Fruit fly (Drosophila melanogaster) whole organism, embryonic: ENCODE measurements around the gene Ae2.

Experiments used
- Antp ChIP-seq: fragments of 200-800 bp; sonication (Bioruptor generic); optimal IDR thresholded peaks from 3 replicates; lab custom pipeline; 2016; ENCODE audit warnings: missing biosample characterization, missing genetic modification characterization
- CG10147 ChIP-seq: fragments of 200-800 bp; sonication (Bioruptor generic); optimal IDR thresholded peaks from 2 replicates; lab custom pipeline; 2019; ENCODE audit warnings: missing biosample characterization, mild to moderate bottlenecking, missing genetic modification characterization, moderate library complexity
- CG11695 ChIP-seq: fragments of 200-800 bp; sonication (Bioruptor generic); IDR thresholded peaks from 3 replicates; pipeline ENCODE4 v1.3.6; 2022; ENCODE audit warnings: missing biosample characterization, missing genetic modification characterization
- CG11723 ChIP-seq: fragments of 200-800 bp; sonication (Bioruptor generic); optimal IDR thresholded peaks from 2 replicates; lab custom pipeline; 2017; ENCODE audit warnings: missing biosample characterization, mild to moderate bottlenecking, missing genetic modification characterization
- CG12236 ChIP-seq: fragments of 200-800 bp; sonication (Bioruptor generic); optimal IDR thresholded peaks from 2 replicates; lab custom pipeline; 2016; ENCODE audit warnings: missing biosample characterization, missing genetic modification characterization
- CG1233 ChIP-seq: fragments of 200-800 bp; sonication (Bioruptor generic); optimal IDR thresholded peaks from 4 replicates; lab custom pipeline; 2018; ENCODE audit warnings: missing biosample characterization, mild to moderate bottlenecking, missing genetic modification characterization
- CG14050 ChIP-seq: fragments of 200-800 bp; sonication (Bioruptor generic); IDR thresholded peaks from 3 replicates; pipeline ENCODE4 v1.3.6; 2022; ENCODE audit warnings: missing biosample characterization, missing genetic modification characterization
- CG14710 ChIP-seq: fragments of 200-800 bp; sonication (Bioruptor generic); optimal IDR thresholded peaks from 3 replicates; lab custom pipeline; 2019; ENCODE audit warnings: missing biosample characterization, mild to moderate bottlenecking, missing genetic modification characterization, moderate library complexity
- CG15601 ChIP-seq: fragments of 200-800 bp; sonication (Bioruptor generic); optimal IDR thresholded peaks from 3 replicates; lab custom pipeline; 2019; ENCODE audit warnings: missing biosample characterization, mild to moderate bottlenecking, missing genetic modification characterization, moderate library complexity
- CG18599 ChIP-seq: fragments of 200-800 bp; sonication (Bioruptor generic); optimal IDR thresholded peaks from 3 replicates; lab custom pipeline; 2017; ENCODE audit warnings: missing biosample characterization, missing genetic modification characterization, mild to moderate bottlenecking, moderate library complexity, missing genetic modification reagents
- CG2120 ChIP-seq: fragments of 200-800 bp; sonication (Bioruptor generic); optimal IDR thresholded peaks from 3 replicates; lab custom pipeline; 2016; ENCODE audit warnings: missing biosample characterization, missing genetic modification characterization
- CG2875 ChIP-seq: fragments of 200-800 bp; sonication (Bioruptor generic); optimal IDR thresholded peaks from 2 replicates; lab custom pipeline; 2017; ENCODE audit warnings: missing biosample characterization, mild to moderate bottlenecking, missing genetic modification characterization, missing genetic modification reagents
- CG4617 ChIP-seq: fragments of 200-800 bp; sonication (Bioruptor generic); optimal IDR thresholded peaks from 3 replicates; lab custom pipeline; 2016; ENCODE audit warnings: missing biosample characterization, missing genetic modification characterization, borderline replicate concordance
- CG4730 ChIP-seq: fragments of 200-800 bp; sonication (Bioruptor generic); IDR thresholded peaks from 2 replicates; pipeline ENCODE4 v1.3.6; 2022; ENCODE audit warnings: missing biosample characterization, missing genetic modification characterization
- CG7556 ChIP-seq: fragments of 200-800 bp; sonication (Bioruptor generic); optimal IDR thresholded peaks from 2 replicates; lab custom pipeline; 2017; ENCODE audit warnings: missing biosample characterization, mild to moderate bottlenecking, missing genetic modification characterization
- CG7928 ChIP-seq: fragments of 200-800 bp; sonication (Bioruptor generic); optimal IDR thresholded peaks from 2 replicates; lab custom pipeline; 2017; ENCODE audit warnings: missing biosample characterization, mild to moderate bottlenecking, missing genetic modification characterization
- CG8388 ChIP-seq: fragments of 200-800 bp; sonication (Bioruptor generic); optimal IDR thresholded peaks from 2 replicates; lab custom pipeline; 2019; ENCODE audit warnings: missing biosample characterization, mild to moderate bottlenecking, missing genetic modification characterization, moderate library complexity
- CG8478 ChIP-seq: fragments of >200 bp; optimal IDR thresholded peaks from 2 replicates; lab custom pipeline; 2018
- CG8944 ChIP-seq: fragments of 200-800 bp; sonication (Bioruptor generic); optimal IDR thresholded peaks from 3 replicates; lab custom pipeline; 2016; ENCODE audit warnings: missing biosample characterization, missing genetic modification characterization
- CG9817 ChIP-seq: fragments of 200-800 bp; sonication (Bioruptor generic); optimal IDR thresholded peaks from 2 replicates; lab custom pipeline; 2018; ENCODE audit warnings: missing biosample characterization, mild to moderate bottlenecking, missing genetic modification characterization, moderate library complexity
- Dek ChIP-seq: fragments of 200-800 bp; sonication (Bioruptor generic); optimal IDR thresholded peaks from 3 replicates; lab custom pipeline; 2019; ENCODE audit warnings: missing biosample characterization, mild to moderate bottlenecking, missing genetic modification characterization, moderate library complexity
- Dip2 ChIP-seq: fragments of 200-800 bp; sonication (Bioruptor generic); IDR thresholded peaks from 2 replicates; pipeline ENCODE4 v1.3.6; 2022; ENCODE audit warnings: missing biosample characterization, missing genetic modification characterization
- Doc2 ChIP-seq: fragments of 200-800 bp; sonication (Bioruptor generic); IDR thresholded peaks from 2 replicates; pipeline ENCODE4 v1.3.6; 2022; ENCODE audit warnings: missing biosample characterization, missing genetic modification characterization
- Doc3 ChIP-seq: fragments of 200-800 bp; sonication (Bioruptor generic); IDR thresholded peaks from 3 replicates; pipeline ENCODE4 v1.3.6; 2022; ENCODE audit warnings: missing biosample characterization, missing genetic modification characterization; ENCODE audit not compliant: partially characterized antibody
- Drgx ChIP-seq: fragments of 200-800 bp; sonication (Bioruptor generic); IDR thresholded peaks from 2 replicates; pipeline ENCODE4 v1.3.6; 2022; ENCODE audit warnings: missing biosample characterization, missing genetic modification characterization
- Gsc ChIP-seq: fragments of 200-800 bp; sonication (Bioruptor generic); IDR thresholded peaks from 2 replicates; pipeline ENCODE4 v1.3.6; 2022; ENCODE audit warnings: missing biosample characterization, missing genetic modification characterization
- Kr ChIP-seq: fragments of 200-800 bp; sonication (Bioruptor generic); optimal IDR thresholded peaks from 2 replicates; lab custom pipeline; 2017; ENCODE audit warnings: missing biosample characterization, mild to moderate bottlenecking, missing genetic modification characterization
- Max ChIP-seq: fragments of 200-800 bp; sonication (Bioruptor generic); optimal IDR thresholded peaks from 2 replicates; lab custom pipeline; 2016; ENCODE audit warnings: missing biosample characterization, mild to moderate bottlenecking, missing genetic modification characterization
- Mrtf ChIP-seq: fragments of 200-800 bp; sonication (Bioruptor generic); IDR thresholded peaks from 3 replicates; pipeline ENCODE4 v1.3.6; 2022; ENCODE audit warnings: missing biosample characterization, missing genetic modification characterization
- abd-A ChIP-seq: fragments of 200-800 bp; sonication (Bioruptor generic); optimal IDR thresholded peaks from 3 replicates; lab custom pipeline; 2019; ENCODE audit warnings: missing biosample characterization, mild to moderate bottlenecking, missing genetic modification characterization, moderate library complexity
- ara ChIP-seq: fragments of 200-800 bp; sonication (Bioruptor generic); IDR thresholded peaks from 2 replicates; pipeline ENCODE4 v1.3.6; 2022; ENCODE audit warnings: missing biosample characterization, missing genetic modification characterization
- br ChIP-seq: fragments of >200 bp; optimal IDR thresholded peaks from 2 replicates; lab custom pipeline; 2017
- bsh ChIP-seq, 2 experiments: fragments of 200-800 bp; sonication (Bioruptor generic); optimal IDR thresholded peaks; 2 replicates each; lab custom pipeline; 2017 to 2018; ENCODE audit warnings: mild to moderate bottlenecking in 2 of 2, missing biosample characterization in 2 of 2, missing genetic modification characterization in 2 of 2, moderate library complexity in 1 of 2
- cas ChIP-seq: fragments of 200-800 bp; sonication (Bioruptor generic); IDR thresholded peaks from 2 replicates; pipeline ENCODE4 v1.3.6; 2022; ENCODE audit warnings: missing biosample characterization, missing genetic modification characterization
- exex ChIP-seq: fragments of 200-800 bp; sonication (Bioruptor generic); optimal IDR thresholded peaks from 4 replicates; lab custom pipeline; 2018; ENCODE audit warnings: missing biosample characterization, mild to moderate bottlenecking, missing genetic modification characterization, moderate library complexity
- fd102C ChIP-seq: fragments of 200-800 bp; sonication (Bioruptor generic); optimal IDR thresholded peaks from 2 replicates; lab custom pipeline; 2018; ENCODE audit warnings: missing biosample characterization, mild to moderate bottlenecking, missing genetic modification characterization, moderate library complexity
- grau ChIP-seq: fragments of 200-800 bp; optimal IDR thresholded peaks from 3 replicates; lab custom pipeline; 2019; ENCODE audit warnings: missing biosample characterization, mild to moderate bottlenecking, missing genetic modification characterization, moderate library complexity
- ham ChIP-seq: fragments of 200-800 bp; sonication (Bioruptor generic); IDR thresholded peaks from 2 replicates; pipeline ENCODE4 v1.3.6; 2022; ENCODE audit warnings: missing biosample characterization, missing genetic modification characterization
- ind ChIP-seq: fragments of 200-800 bp; sonication (Bioruptor generic); optimal IDR thresholded peaks from 3 replicates; lab custom pipeline; 2016; ENCODE audit warnings: missing biosample characterization, missing genetic modification characterization
- lmd ChIP-seq: fragments of 200-800 bp; sonication (Bioruptor generic); IDR thresholded peaks from 2 replicates; pipeline ENCODE4 v1.3.6; 2022; ENCODE audit warnings: missing biosample characterization, missing genetic modification characterization
- mld ChIP-seq: fragments of 200-800 bp; sonication (Bioruptor generic); IDR thresholded peaks from 3 replicates; pipeline ENCODE4 v1.3.6; 2022; ENCODE audit warnings: missing biosample characterization, missing genetic modification characterization; ENCODE audit not compliant: partially characterized antibody
- nerfin-1 ChIP-seq: fragments of 200-800 bp; sonication (Bioruptor generic); optimal IDR thresholded peaks from 3 replicates; lab custom pipeline; 2019; ENCODE audit warnings: missing biosample characterization, mild to moderate bottlenecking, missing genetic modification characterization, moderate library complexity
- pzg ChIP-seq: fragments of 200-800 bp; sonication (Bioruptor generic); optimal IDR thresholded peaks from 3 replicates; lab custom pipeline; 2018; ENCODE audit warnings: missing biosample characterization, mild to moderate bottlenecking, missing genetic modification characterization, moderate library complexity
- sens ChIP-seq: fragments of 200-800 bp; sonication (Bioruptor generic); peaks from one replicate; lab custom pipeline; 2016; ENCODE audit warnings: missing biosample characterization, missing genetic modification characterization
- sens-2 ChIP-seq: fragments of 200-800 bp; sonication (Bioruptor generic); IDR thresholded peaks from 2 replicates; pipeline ENCODE4 v1.3.6; 2022; ENCODE audit warnings: missing biosample characterization, missing genetic modification characterization
- stc ChIP-seq: fragments of 200-800 bp; sonication (Bioruptor generic); IDR thresholded peaks from 2 replicates; pipeline ENCODE4 v1.3.6; 2022; ENCODE audit warnings: missing biosample characterization, missing genetic modification characterization
- tin ChIP-seq: fragments of 200-800 bp; sonication (Bioruptor generic); optimal IDR thresholded peaks from 3 replicates; lab custom pipeline; 2016; ENCODE audit warnings: missing biosample characterization, missing genetic modification characterization
- trem ChIP-seq: fragments of 200-800 bp; optimal IDR thresholded peaks from 3 replicates; lab custom pipeline; 2019; ENCODE audit warnings: missing biosample characterization, mild to moderate bottlenecking, missing genetic modification characterization, moderate library complexity
- vnd ChIP-seq: fragments of 200-800 bp; sonication (Bioruptor generic); IDR thresholded peaks from 3 replicates; pipeline ENCODE4 v1.3.6; 2022; ENCODE audit warnings: missing biosample characterization, missing genetic modification characterization; ENCODE audit not compliant: partially characterized antibody
- wdn ChIP-seq: fragments of 200-800 bp; sonication (Bioruptor generic); IDR thresholded peaks from 2 replicates; pipeline ENCODE4 v1.3.6; 2022; ENCODE audit warnings: missing biosample characterization, missing genetic modification characterization
- yki ChIP-seq: fragments of >200 bp; optimal IDR thresholded peaks from 3 replicates; lab custom pipeline; 2018

The Ae2 gene

dm6 chr3L:9744060-9744549 is 19.2 kb upstream of the Ae2 start (continued):
- peak; percentile 88 for TF ChIP-seq CG4730 (GFP tag; lab: Robert Waterston, UW)
- peak; percentile 83 for TF ChIP-seq ara
- peak; percentile 70 for TF ChIP-seq trem
- peak; percentile 76 for TF ChIP-seq CG15601 (tag; lab: Kevin White, UChicago)
- peak; percentile 7 for TF ChIP-seq CG12236 (GFP tag; lab: Kevin White, UChicago)
- TF ChIP-seq CG1233 (GFP tag; lab: Kevin White, UChicago): peak; percentile 72
- TF ChIP-seq exex (tag; lab: Kevin White, UChicago): no peak
- TF ChIP-seq Max: peak; percentile 93
- TF ChIP-seq wdn: peak; percentile 63
- TF ChIP-seq CG4617 (GFP tag; lab: Kevin White, UChicago): no peak
- no peak for TF ChIP-seq vnd (GFP tag; lab: Robert Waterston, UW)
- no peak for TF ChIP-seq Kr (GFP tag; lab: Kevin White, UChicago)
- peak; percentile 81 for TF ChIP-seq Mrtf
- TF ChIP-seq CG8388 (GFP tag; lab: Kevin White, UChicago): peak; percentile 86
- TF ChIP-seq fd102C (GFP tag; lab: Kevin White, UChicago): no peak
- peak; percentile 89 for TF ChIP-seq CG18599 (GFP tag; lab: Kevin White, UChicago)
- peak; percentile 45; the same call in 1 of the 2 replicates for TF ChIP-seq Dip2 (GFP tag; lab: Robert Waterston, UW)
- peak; percentile 71 for TF ChIP-seq sens-2
- peak; percentile 96 for TF ChIP-seq Drgx (GFP tag; lab: Robert Waterston, UW)
- peak; percentile 80 for TF ChIP-seq CG9817 (tag; lab: Kevin White, UChicago)
- TF ChIP-seq CG11695 (GFP tag; lab: Robert Waterston, UW): peak; percentile 94
- peak; percentile 70; the same call in 1 of the 2 replicates for TF ChIP-seq cas (GFP tag; lab: Robert Waterston, UW)
- TF ChIP-seq bsh (GFP tag; optimal IDR thresholded peaks at IDR 0.05; lab: Kevin White, UChicago): peak; percentile 74 to 83
- peak; percentile 75 for TF ChIP-seq Dek
- TF ChIP-seq CG2120: peak; percentile 70
- no peak for TF ChIP-seq yki
- TF ChIP-seq nerfin-1 (tag; lab: Kevin White, UChicago): peak; percentile 30
- TF ChIP-seq CG7556 (GFP tag; lab: Kevin White, UChicago): peak; percentile 92
- TF ChIP-seq CG14050: peak; percentile 63
- peak; percentile 91 for TF ChIP-seq CG10147 (GFP tag; lab: Kevin White, UChicago)
- peak; percentile 94 for TF ChIP-seq ind (GFP tag; lab: Kevin White, UChicago)
- TF ChIP-seq stc: peak; percentile 87
- TF ChIP-seq Antp (GFP tag; lab: Kevin White, UChicago): peak; percentile 80
- TF ChIP-seq Gsc (GFP tag; lab: Robert Waterston, UW): peak; percentile 67
- TF ChIP-seq br (lab: Kevin White, UChicago): no peak
- peak; percentile 33 for TF ChIP-seq CG8944
- TF ChIP-seq ham: no peak
- no peak for TF ChIP-seq mld (GFP tag; lab: Robert Waterston, UW)
- TF ChIP-seq CG11723 (GFP tag; lab: Kevin White, UChicago): peak; percentile 59
- TF ChIP-seq grau (tag; lab: Kevin White, UChicago): peak; percentile 84
- TF ChIP-seq abd-A: peak; percentile 29
- TF ChIP-seq Doc3 (GFP tag; lab: Robert Waterston, UW): no peak
- peak; percentile 95 for TF ChIP-seq tin (GFP tag; lab: Kevin White, UChicago)
- TF ChIP-seq Doc2 (GFP tag; lab: Robert Waterston, UW): peak; percentile 11; the same call in 1 of the 2 replicates
- TF ChIP-seq CG8478: no peak
- no peak for TF ChIP-seq pzg (GFP tag; lab: Kevin White, UChicago)
- peak; percentile 91 for TF ChIP-seq lmd (GFP tag; lab: Robert Waterston, UW)
- peak; percentile 94 for TF ChIP-seq CG14710 (tag; lab: Kevin White, UChicago)
- peak; percentile 82 for TF ChIP-seq CG2875 (GFP tag; lab: Kevin White, UChicago)
- TF ChIP-seq CG7928 (GFP tag; lab: Kevin White, UChicago): peak; percentile 49
- TF ChIP-seq sens (GFP tag; lab: Kevin White, UChicago): peak; percentile 96
